Worm (Caenorhabditis elegans) whole organism, young adult: ENCODE data around the gene F26A1.8.

ENCODE experiments used
- ceh-79 ChIP-seq: sonication (generic microtip); optimal IDR thresholded peaks from 2 replicates; lab custom pipeline; 2017; ENCODE audit warnings: mild to moderate bottlenecking, missing genetic modification characterization, missing compliant biosample characterization
- nhr-80 ChIP-seq: sonication (generic microtip); optimal IDR thresholded peaks from 2 replicates; lab custom pipeline; 2016; ENCODE audit warnings: missing genetic modification characterization, missing compliant biosample characterization

DNA sequence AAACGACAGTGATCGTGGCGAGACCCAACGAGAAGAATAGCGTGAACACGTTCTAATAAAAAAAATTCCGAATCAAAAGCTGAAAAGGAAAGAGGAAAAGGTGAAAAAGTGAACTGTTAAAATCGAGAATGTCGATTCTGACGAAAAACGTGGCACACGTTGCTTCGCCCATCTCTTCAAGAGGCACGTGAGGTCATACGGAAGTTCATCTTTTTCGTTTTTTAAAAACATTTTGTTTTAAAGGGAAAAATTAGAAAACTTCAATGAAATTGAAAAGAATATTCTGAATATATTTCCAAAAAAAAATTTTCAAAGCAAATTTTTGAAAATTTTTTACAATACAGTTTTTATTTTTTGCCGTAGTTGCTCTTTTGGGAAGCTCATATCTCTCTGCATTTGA lies 10.8 kb downstream of the F26A1.8 start, which contains the start of gene C38D4.7:
- no peak for TF ChIP-seq nhr-80 (tag; lab: Kevin White, UChicago)
- TF ChIP-seq ceh-79 (tag; lab: Kevin White, UChicago), result no peak
